Worm (Caenorhabditis elegans) whole organism, early embryonic: ENCODE measurements around the gene T28C12.2.

ENCODE experiments used
- ets-7 ChIP-seq: sonication (generic microtip); optimal IDR thresholded peaks from 2 replicates; lab custom pipeline; 2016; ENCODE audit warnings: missing genotype, missing genetic modification characterization, missing compliant biosample characterization
- pes-1 ChIP-seq: fragments of 200-800 bp; sonication (Bioruptor generic); IDR thresholded peaks from 2 replicates; pipeline ENCODE4 v1.3.6; 2022; ENCODE audit warnings: missing genetic modification reagents, missing genetic modification characterization, missing compliant biosample characterization

DNA sequence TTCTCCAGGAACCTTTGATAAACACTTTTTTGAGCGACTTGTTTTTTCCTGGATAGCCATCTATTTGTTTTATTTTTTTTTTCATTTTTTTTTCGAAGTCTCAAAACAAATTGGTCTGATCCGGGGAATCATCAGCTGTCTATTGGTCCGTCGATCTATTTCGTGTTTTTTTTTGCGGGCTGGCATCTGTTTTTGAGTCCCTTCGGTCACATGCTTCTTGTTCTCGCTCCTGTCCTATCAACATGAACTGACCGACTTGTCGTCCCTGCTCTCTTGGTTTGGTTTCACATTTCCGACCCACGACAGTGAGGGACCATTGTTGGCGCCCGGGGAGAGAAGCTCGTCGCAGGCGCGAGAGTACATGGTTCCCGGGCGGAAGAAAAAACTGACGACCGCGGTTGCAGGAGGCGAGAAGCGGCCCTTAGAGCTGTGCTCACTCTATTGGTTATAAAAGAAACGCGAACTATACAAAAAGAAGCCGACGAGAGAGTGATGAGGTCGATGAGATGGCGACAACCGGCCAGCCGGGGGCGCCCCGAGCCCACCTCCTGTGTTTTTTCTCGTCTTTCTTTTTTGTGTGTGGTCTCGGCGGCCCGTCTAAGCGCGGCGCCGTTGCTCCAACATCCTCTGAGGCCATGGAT is 15.7 kb downstream of the T28C12.2 start:
- TF ChIP-seq pes-1 (GFP tag; lab: Robert Waterston, UW) = no peak
- TF ChIP-seq ets-7 (tag; lab: Kevin White, UChicago) = no peak
